Fruit fly (Drosophila melanogaster) whole organism, embryonic: ENCODE measurements around the gene CG32176.

Source experiments
- Bgb ChIP-seq: fragments of 200-800 bp; sonication (Bioruptor generic); IDR thresholded peaks from 2 replicates; pipeline ENCODE4 v1.3.6; 2022; ENCODE audit warnings: missing biosample characterization, missing genetic modification characterization; ENCODE audit not compliant: partially characterized antibody
- CG10431 ChIP-seq: fragments of 200-800 bp; sonication (Bioruptor generic); optimal IDR thresholded peaks from 3 replicates; lab custom pipeline; 2018; ENCODE audit warnings: missing biosample characterization, mild to moderate bottlenecking, missing genetic modification characterization
- CG10462 ChIP-seq: fragments of 200-800 bp; sonication (Bioruptor generic); optimal IDR thresholded peaks from 2 replicates; lab custom pipeline; 2016; ENCODE audit warnings: missing biosample characterization, missing genetic modification characterization
- CG12219 ChIP-seq: fragments of 200-800 bp; sonication (Bioruptor generic); optimal IDR thresholded peaks from 3 replicates; lab custom pipeline; 2018; ENCODE audit warnings: missing biosample characterization, mild to moderate bottlenecking, missing genetic modification characterization
- CG14710 ChIP-seq: fragments of 200-800 bp; sonication (Bioruptor generic); optimal IDR thresholded peaks from 3 replicates; lab custom pipeline; 2019; ENCODE audit warnings: missing biosample characterization, mild to moderate bottlenecking, missing genetic modification characterization, moderate library complexity
- CG14860 ChIP-seq: fragments of 200-800 bp; sonication (Bioruptor generic); IDR thresholded peaks from 3 replicates; pipeline ENCODE4 v1.3.6; 2022; ENCODE audit warnings: missing biosample characterization, missing genetic modification characterization; ENCODE audit not compliant: partially characterized antibody
- CG15011 ChIP-seq: fragments of 200-800 bp; sonication (Bioruptor generic); optimal IDR thresholded peaks from 3 replicates; lab custom pipeline; 2018; ENCODE audit warnings: missing biosample characterization, mild to moderate bottlenecking, missing genetic modification characterization
- CG15073 ChIP-seq: fragments of 200-800 bp; sonication (Bioruptor generic); optimal IDR thresholded peaks from 2 replicates; lab custom pipeline; 2016; ENCODE audit warnings: missing biosample characterization, missing genetic modification characterization
- CG15696 ChIP-seq: fragments of 200-800 bp; sonication (Bioruptor generic); optimal IDR thresholded peaks from 2 replicates; lab custom pipeline; 2019; ENCODE audit warnings: missing biosample characterization, mild to moderate bottlenecking, missing genetic modification characterization, moderate library complexity
- CG18599 ChIP-seq: fragments of 200-800 bp; sonication (Bioruptor generic); optimal IDR thresholded peaks from 3 replicates; lab custom pipeline; 2017; ENCODE audit warnings: missing biosample characterization, missing genetic modification characterization, mild to moderate bottlenecking, moderate library complexity, missing genetic modification reagents
- CG2199 ChIP-seq: fragments of 200-800 bp; sonication (Bioruptor generic); IDR thresholded peaks from 3 replicates; pipeline ENCODE4 v1.3.6; 2022; ENCODE audit warnings: missing biosample characterization, missing genetic modification characterization
- CG2712 ChIP-seq: fragments of 200-800 bp; optimal IDR thresholded peaks from 3 replicates; lab custom pipeline; 2019; ENCODE audit warnings: missing biosample characterization, mild to moderate bottlenecking, missing genetic modification characterization, moderate library complexity
- CG30403 ChIP-seq: fragments of 200-800 bp; sonication (Bioruptor generic); optimal IDR thresholded peaks from 3 replicates; lab custom pipeline; 2016; ENCODE audit warnings: missing biosample characterization, missing genetic modification characterization
- CG32767 ChIP-seq: fragments of 200-800 bp; sonication (Bioruptor generic); IDR thresholded peaks from 2 replicates; pipeline ENCODE4 v1.3.6; 2022; ENCODE audit warnings: missing biosample characterization, missing genetic modification characterization
- CG4424 ChIP-seq: fragments of 200-800 bp; sonication (Bioruptor generic); optimal IDR thresholded peaks from 3 replicates; lab custom pipeline; 2016; ENCODE audit warnings: missing biosample characterization, missing genetic modification characterization
- CG4617 ChIP-seq: fragments of 200-800 bp; sonication (Bioruptor generic); optimal IDR thresholded peaks from 3 replicates; lab custom pipeline; 2016; ENCODE audit warnings: missing biosample characterization, missing genetic modification characterization, borderline replicate concordance
- CG5180 ChIP-seq: fragments of 200-800 bp; sonication (Bioruptor generic); optimal IDR thresholded peaks from 3 replicates; lab custom pipeline; 2017; ENCODE audit warnings: missing biosample characterization, missing genetic modification characterization, mild to moderate bottlenecking, moderate library complexity, missing genetic modification reagents
- CG6654 ChIP-seq: fragments of 200-800 bp; sonication (Bioruptor generic); optimal IDR thresholded peaks from 2 replicates; lab custom pipeline; 2017; ENCODE audit warnings: missing biosample characterization, mild to moderate bottlenecking, missing genetic modification characterization
- CG8924 ChIP-seq: fragments of 200-800 bp; optimal IDR thresholded peaks from 3 replicates; lab custom pipeline; 2019; ENCODE audit warnings: missing biosample characterization, mild to moderate bottlenecking, missing genetic modification characterization, moderate library complexity
- CG9727 ChIP-seq: fragments of 200-800 bp; sonication (Bioruptor generic); optimal IDR thresholded peaks from 3 replicates; lab custom pipeline; 2017; ENCODE audit warnings: missing biosample characterization, mild to moderate bottlenecking, missing genetic modification characterization
- CTCF ChIP-seq: fragments of 200-800 bp; sonication (Bioruptor generic); optimal IDR thresholded peaks from 2 replicates; lab custom pipeline; 2017; ENCODE audit warnings: missing biosample characterization, mild to moderate bottlenecking, missing genetic modification characterization, moderate library complexity
- Chrac-16 ChIP-seq: fragments of 200-800 bp; sonication (Bioruptor generic); optimal IDR thresholded peaks from 3 replicates; lab custom pipeline; 2016; ENCODE audit warnings: missing biosample characterization, missing genetic modification characterization
- D19B ChIP-seq: fragments of 200-800 bp; sonication (Bioruptor generic); optimal IDR thresholded peaks from 2 replicates; lab custom pipeline; 2017; ENCODE audit warnings: missing biosample characterization, mild to moderate bottlenecking, missing genetic modification characterization
- Dip3 ChIP-seq: fragments of 200-800 bp; sonication (Bioruptor generic); optimal IDR thresholded peaks from 3 replicates; lab custom pipeline; 2016; ENCODE audit warnings: missing biosample characterization, missing genetic modification characterization
- Elba2 ChIP-seq: fragments of 200-800 bp; sonication (Bioruptor generic); optimal IDR thresholded peaks from 3 replicates; lab custom pipeline; 2016; ENCODE audit warnings: missing biosample characterization, missing genetic modification characterization
- Ets65A ChIP-seq: fragments of 200-800 bp; sonication (Bioruptor generic); peaks from one replicate; lab custom pipeline; 2016; ENCODE audit warnings: missing biosample characterization, missing genetic modification characterization
- Ets97D ChIP-seq: fragments of 200-800 bp; sonication (Bioruptor generic); optimal IDR thresholded peaks from 3 replicates; lab custom pipeline; 2016; ENCODE audit warnings: missing biosample characterization, missing genetic modification characterization
- Jarid2 ChIP-seq: fragments of 200-800 bp; sonication (Bioruptor generic); optimal IDR thresholded peaks from 3 replicates; lab custom pipeline; 2017; ENCODE audit warnings: mild to moderate bottlenecking, missing biosample characterization, missing genetic modification reagents, missing genetic modification characterization
- Max ChIP-seq: fragments of 200-800 bp; sonication (Bioruptor generic); optimal IDR thresholded peaks from 2 replicates; lab custom pipeline; 2016; ENCODE audit warnings: missing biosample characterization, mild to moderate bottlenecking, missing genetic modification characterization
- Neu2 ChIP-seq: fragments of 200-800 bp; sonication (Bioruptor generic); optimal IDR thresholded peaks from 3 replicates; lab custom pipeline; 2016; ENCODE audit warnings: missing biosample characterization, missing genetic modification characterization, borderline replicate concordance
- Sin3A ChIP-seq: fragments of >200 bp; optimal IDR thresholded peaks from 2 replicates; lab custom pipeline; 2018
- Six4 ChIP-seq: fragments of 200-800 bp; sonication (Bioruptor generic); optimal IDR thresholded peaks from 2 replicates; lab custom pipeline; 2016; ENCODE audit warnings: missing biosample characterization, missing genetic modification characterization
- YL-1 ChIP-seq: fragments of 200-800 bp; sonication (Bioruptor generic); optimal IDR thresholded peaks from 3 replicates; lab custom pipeline; 2017; ENCODE audit warnings: missing biosample characterization, mild to moderate bottlenecking, missing genetic modification characterization
- ato ChIP-seq: fragments of 200-800 bp; sonication (Bioruptor generic); IDR thresholded peaks from 2 replicates; pipeline ENCODE4 v1.3.6; 2022; ENCODE audit warnings: missing biosample characterization, missing genetic modification characterization; ENCODE audit not compliant: partially characterized antibody
- crp ChIP-seq, 2 experiments: fragments of 200-800 bp; sonication (Bioruptor generic); optimal IDR thresholded peaks; 2 replicates in 1 of 2; 3 replicates in 1 of 2; lab custom pipeline; 2017; ENCODE audit warnings: missing biosample characterization in 2 of 2, missing genetic modification characterization in 2 of 2, mild to moderate bottlenecking in 1 of 2, moderate library complexity in 1 of 2
- dmrt11E ChIP-seq: fragments of 200-800 bp; sonication (Bioruptor generic); optimal IDR thresholded peaks from 3 replicates; lab custom pipeline; 2018; ENCODE audit warnings: missing biosample characterization, mild to moderate bottlenecking, missing genetic modification characterization, moderate library complexity
- dmrt99B ChIP-seq: fragments of 200-800 bp; sonication (Bioruptor generic); optimal IDR thresholded peaks from 2 replicates; lab custom pipeline; 2018; ENCODE audit warnings: missing biosample characterization, mild to moderate bottlenecking, missing genetic modification characterization, moderate library complexity
- dysf ChIP-seq: fragments of 200-800 bp; sonication (Bioruptor generic); IDR thresholded peaks from 3 replicates; pipeline ENCODE4 v1.3.6; 2022; ENCODE audit warnings: missing biosample characterization, missing genetic modification characterization
- ftz-f1 ChIP-seq: fragments of 200-800 bp; sonication (Bioruptor generic); optimal IDR thresholded peaks from 2 replicates; lab custom pipeline; 2016; ENCODE audit warnings: missing biosample characterization, missing genetic modification characterization
- gcm2 ChIP-seq: fragments of 200-800 bp; sonication (Bioruptor generic); optimal IDR thresholded peaks from 2 replicates; lab custom pipeline; 2016; ENCODE audit warnings: missing biosample characterization, missing genetic modification characterization
- kni ChIP-seq: fragments of 200-800 bp; sonication (Bioruptor generic); optimal IDR thresholded peaks from 3 replicates; lab custom pipeline; 2017; ENCODE audit warnings: mild to moderate bottlenecking, missing biosample characterization, missing genetic modification reagents, missing genetic modification characterization
- lov ChIP-seq, 2 experiments: fragments of 200-800 bp in 1 of 2; fragments of >200 bp in 1 of 2; sonication (Bioruptor generic) in 1 of 2; IDR thresholded peaks in 1 of 2; optimal IDR thresholded peaks in 1 of 2; 2 replicates in 1 of 2; 3 replicates in 1 of 2; pipeline versions ENCODE4 v1.3.6 to Lab custom; 2017 to 2022; ENCODE audit warnings: missing biosample characterization in 1 of 2, missing genetic modification characterization in 1 of 2
- prd ChIP-seq, 3 experiments: fragments of >200 bp in 2 of 3; fragments of 200-800 bp in 1 of 3; sonication (Bioruptor generic) in 1 of 3; optimal IDR thresholded peaks in 2 of 3; IDR thresholded peaks in 1 of 3; 2 replicates in 2 of 3; 3 replicates in 1 of 3; pipeline versions ENCODE4 v1.3.6 to Lab custom; 2017 to 2022; ENCODE audit warnings: missing biosample characterization in 1 of 3, missing genetic modification characterization in 1 of 3
- run ChIP-seq: fragments of 200-800 bp; sonication (Bioruptor generic); optimal IDR thresholded peaks from 3 replicates; lab custom pipeline; 2018; ENCODE audit warnings: missing biosample characterization, mild to moderate bottlenecking, missing genetic modification characterization
- tio ChIP-seq: fragments of 200-800 bp; sonication (Bioruptor generic); optimal IDR thresholded peaks from 2 replicates; lab custom pipeline; 2017; ENCODE audit warnings: missing biosample characterization, missing genetic modification characterization, inconsistent platforms
- tna ChIP-seq: fragments of 200-800 bp; sonication (Bioruptor generic); IDR thresholded peaks from 2 replicates; pipeline ENCODE4 v1.3.6; 2022; ENCODE audit warnings: missing biosample characterization, missing genetic modification characterization; ENCODE audit not compliant: partially characterized antibody
- tx ChIP-seq: fragments of 200-800 bp; sonication (Bioruptor generic); optimal IDR thresholded peaks from 2 replicates; lab custom pipeline; 2016; ENCODE audit warnings: missing biosample characterization, missing genetic modification characterization
- wdn ChIP-seq: fragments of 200-800 bp; sonication (Bioruptor generic); IDR thresholded peaks from 2 replicates; pipeline ENCODE4 v1.3.6; 2022; ENCODE audit warnings: missing biosample characterization, missing genetic modification characterization
- zfh2 ChIP-seq: fragments of 200-800 bp; sonication (Bioruptor generic); optimal IDR thresholded peaks from 2 replicates; lab custom pipeline; 2016; ENCODE audit warnings: missing biosample characterization, missing genetic modification characterization

Gene CG32176

dm6 chr3L:17433555-17433954, at the start of gene CG32176, which contains the start of gene Coq4 (continued):
- TF ChIP-seq gcm2 (peak; percentile 97), Max (peak; percentile 98), Chrac-16 (GFP tag; lab: Kevin White, UChicago) (peak; percentile 99), CG15696 (tag; lab: Kevin White, UChicago) (peak; percentile 98), CG5180 (GFP tag; lab: Kevin White, UChicago) (peak; percentile 83), ato (GFP tag; lab: Robert Waterston, UW) (peak; percentile 48), CG9727 (GFP tag; lab: Kevin White, UChicago) (peak; percentile 97), Elba2 (GFP tag; lab: Kevin White, UChicago) (peak; percentile 91), tio (peak; percentile 98), Dip3 (GFP tag; lab: Kevin White, UChicago) (peak; percentile 98), run (tag; lab: Kevin White, UChicago) (peak; percentile 92), YL-1 (GFP tag; lab: Kevin White, UChicago) (peak; percentile 91), kni (peak; percentile 76), CG2199 (GFP tag; lab: Robert Waterston, UW) (peak; percentile 93), CG10431 (GFP tag; lab: Kevin White, UChicago) (peak; percentile 92), dmrt11E (peak; percentile 97), CG18599 (GFP tag; lab: Kevin White, UChicago) (peak; percentile 98), Ets97D (GFP tag; lab: Kevin White, UChicago) (peak; percentile 95), CG14860 (GFP tag; lab: Robert Waterston, UW) (peak; percentile 73), dmrt99B (tag; lab: Kevin White, UChicago) (peak; percentile 97), CG6654 (GFP tag; lab: Kevin White, UChicago) (peak; percentile 87), CG12219 (peak; percentile 96), crp (GFP tag; optimal IDR thresholded peaks at IDR 0.05; lab: Kevin White, UChicago) (peak; percentile 73 to 88), CG8924 (tag; lab: Kevin White, UChicago) (peak; percentile 97), prd (optimal IDR thresholded peaks at IDR 0.05; lab: Kevin White, UChicago) (no peak), prd (GFP tag; IDR thresholded peaks at IDR 0.05; lab: Robert Waterston, UW) (peak; percentile 99), dysf (peak; percentile 98), CG10462 (peak; percentile 98), wdn (GFP tag; lab: Robert Waterston, UW) (peak; percentile 98), CG32767 (peak; percentile 95), Six4 (GFP tag; lab: Kevin White, UChicago) (peak; percentile 98), lov (optimal IDR thresholded peaks at IDR 0.05; lab: Kevin White, UChicago) (no peak), lov (GFP tag; IDR thresholded peaks at IDR 0.05; lab: Robert Waterston, UW) (peak; percentile 96), Neu2 (GFP tag; lab: Kevin White, UChicago) (peak; percentile 93), Bgb (GFP tag; lab: Robert Waterston, UW) (peak; percentile 77), D19B (peak; percentile 91), tna (GFP tag; lab: Robert Waterston, UW) (0 out of 2 replicates have a peak, but pooled peaks have one; percentile 45), Sin3A (lab: Kevin White, UChicago) (no peak), zfh2 (GFP tag; lab: Kevin White, UChicago) (peak; percentile 99), CG4424 (GFP tag; lab: Kevin White, UChicago) (peak; percentile 99), Ets65A (GFP tag; lab: Kevin White, UChicago) (peak; percentile 100), CTCF (GFP tag; lab: Kevin White, UChicago) (peak; percentile 61), CG4617 (GFP tag; lab: Kevin White, UChicago) (peak; percentile 99), tx (peak; percentile 98), CG14710 (tag; lab: Kevin White, UChicago) (peak; percentile 96), CG15073 (peak; percentile 89), CG15011 (GFP tag; lab: Kevin White, UChicago) (peak; percentile 88), ftz-f1 (GFP tag; lab: Kevin White, UChicago) (peak; percentile 82), CG30403 (GFP tag; lab: Kevin White, UChicago) (peak; percentile 99), Jarid2 (GFP tag; lab: Kevin White, UChicago) (peak; percentile 84), CG2712 (peak; percentile 98)
